Fruit fly (Drosophila melanogaster): Measurements from ENCODE around the gene CG33494.

CG33494 gene

dm6 chr3R:25493294-25494187 is 1.4 kb downstream of the CG33494 start:
- TF ChIP-seq CG2199 (GFP tag; IDR thresholded peaks at IDR 0.05) (no peak), CG4820 (GFP tag; optimal IDR thresholded peaks at IDR 0.05) (no peak), Sox100B (GFP tag; optimal IDR thresholded peaks at IDR 0.05) (no peak), CG7271 (tag; optimal IDR thresholded peaks at IDR 0.05) (no peak), Hr3 (GFP tag; optimal IDR thresholded peaks at IDR 0.05) (no peak), sna (GFP tag; IDR thresholded peaks at IDR 0.05; ENCODE audit: partially characterized antibody) (no peak), insv (GFP tag; optimal IDR thresholded peaks at IDR 0.05) (no peak), CG12299 (tag; optimal IDR thresholded peaks at IDR 0.05) (no peak), kah (GFP tag; optimal IDR thresholded peaks at IDR 0.05) (no peak), CG9727 (GFP tag; optimal IDR thresholded peaks at IDR 0.05) (no peak), CG32767 (GFP tag; IDR thresholded peaks at IDR 0.05) (no peak), pnt (GFP tag; optimal IDR thresholded peaks at IDR 0.05) (no peak), da (GFP tag; optimal IDR thresholded peaks at IDR 0.05) (no peak), ssp (GFP tag; IDR thresholded peaks at IDR 0.05) (no peak), dysf (GFP tag; IDR thresholded peaks at IDR 0.05) (no peak), HLH4C (GFP tag; IDR thresholded peaks at IDR 0.05; ENCODE audit: partially characterized antibody) (no peak), CG15514 (GFP tag; optimal IDR thresholded peaks at IDR 0.05) (peak; percentile 44), CG11085 (GFP tag; IDR thresholded peaks at IDR 0.05) (no peak), CG30403 (GFP tag; optimal IDR thresholded peaks at IDR 0.05) (no peak), CG8478 (optimal IDR thresholded peaks at IDR 0.05) (no peak), vnd (GFP tag; IDR thresholded peaks at IDR 0.05; ENCODE audit: partially characterized antibody) (no peak), CG12391 (tag; optimal IDR thresholded peaks at IDR 0.05) (no peak), dm (GFP tag; optimal IDR thresholded peaks at IDR 0.05) (no peak), bsh (GFP tag; optimal IDR thresholded peaks at IDR 0.05) (peak in 1 of 2 experiments; percentile 53), Nf-YB (GFP tag; optimal IDR thresholded peaks at IDR 0.05) (no peak), Dad (GFP tag; optimal IDR thresholded peaks at IDR 0.05) (no peak), hb (GFP tag; IDR thresholded peaks at IDR 0.05; ENCODE audit: partially characterized antibody) (no peak), B-H2 (GFP tag; optimal IDR thresholded peaks at IDR 0.05) (no peak), CG8765 (GFP tag; IDR thresholded peaks at IDR 0.05) (no peak), sc (optimal IDR thresholded peaks at IDR 0.05) (no peak), sc (GFP tag; optimal IDR thresholded peaks at IDR 0.05) (no peak), tin (GFP tag; optimal IDR thresholded peaks at IDR 0.05) (no peak), Dek (tag; optimal IDR thresholded peaks at IDR 0.05) (no peak), CG12942 (GFP tag; optimal IDR thresholded peaks at IDR 0.05) (no peak), crp (GFP tag; optimal IDR thresholded peaks at IDR 0.05) (peak; percentile 18 to 86), cad (GFP tag; optimal IDR thresholded peaks at IDR 0.05) (no peak), vvl (GFP tag; IDR thresholded peaks at IDR 0.05) (peak; percentile 67), ems (GFP tag; optimal IDR thresholded peaks at IDR 0.05) (no peak), CG13123 (GFP tag; optimal IDR thresholded peaks at IDR 0.05) (no peak), CG6689 (GFP tag; IDR thresholded peaks at IDR 0.05) (no peak), CG16815 (GFP tag; optimal IDR thresholded peaks at IDR 0.05) (no peak), B-H1 (GFP tag; IDR thresholded peaks at IDR 0.05) (no peak), fd64A (GFP tag; optimal IDR thresholded peaks at IDR 0.05) (no peak), ap (GFP tag; IDR thresholded peaks at IDR 0.05) (no peak), CG18011 (GFP tag; optimal IDR thresholded peaks at IDR 0.05) (no peak), phol (tag; optimal IDR thresholded peaks at IDR 0.05) (no peak), Dp (GFP tag; optimal IDR thresholded peaks at IDR 0.05) (peak; percentile 91), CG12236 (GFP tag; optimal IDR thresholded peaks at IDR 0.05) (no peak), CG8924 (tag; optimal IDR thresholded peaks at IDR 0.05) (no peak), peb (GFP tag; IDR thresholded peaks at IDR 0.05) (no peak)
